Worm (Caenorhabditis elegans): ENCODE results near the gene T08B6.1.

- TF ChIP-seq nhr-23 (tag; optimal IDR thresholded peaks at IDR 0.05) = no peak
- TF ChIP-seq nhr-25 (tag; optimal IDR thresholded peaks at IDR 0.05) = no peak
These were observed 43.7 kb upstream of the T08B6.1 start for ce11 chrIV:4930754-4931322.

Measured in whole organism, L2 larva.